Worm (Caenorhabditis elegans) whole organism, early embryonic: ENCODE measurements around the gene noah-2.

ENCODE experiments used
- B0310.2 ChIP-seq: sonication (generic microtip); optimal IDR thresholded peaks from 2 replicates; lab custom pipeline; 2016; ENCODE audit warnings: mild to moderate bottlenecking, missing genetic modification characterization, missing compliant biosample characterization
- F13C5.2 ChIP-seq: sonication (generic microtip); optimal IDR thresholded peaks from 2 replicates; lab custom pipeline; 2017; ENCODE audit warnings: mild to moderate bottlenecking, missing genetic modification characterization, inconsistent platforms, missing compliant biosample characterization
- aly-1 ChIP-seq: sonication (generic microtip); optimal IDR thresholded peaks from 2 replicates; lab custom pipeline; 2016; ENCODE audit warnings: missing genetic modification characterization, missing compliant biosample characterization
- ama-1 ChIP-seq: fragments of 150-350 bp; optimal IDR thresholded peaks from 2 replicates; lab custom pipeline; 2014
- ceh-13 ChIP-seq: fragments of 200-800 bp; sonication (Bioruptor generic); optimal IDR thresholded peaks from 2 replicates; lab custom pipeline; 2018; ENCODE audit warnings: mild to moderate bottlenecking, missing genetic modification characterization, missing compliant biosample characterization
- ceh-36 ChIP-seq: sonication (generic microtip); optimal IDR thresholded peaks from 2 replicates; lab custom pipeline; 2016; ENCODE audit warnings: missing genetic modification characterization, inconsistent platforms, missing compliant biosample characterization
- ets-7 ChIP-seq: sonication (generic microtip); optimal IDR thresholded peaks from 2 replicates; lab custom pipeline; 2016; ENCODE audit warnings: missing genotype, missing genetic modification characterization, missing compliant biosample characterization
- flt-1 ChIP-seq: fragments of 200-800 bp; sonication (Bioruptor generic); IDR thresholded peaks from 2 replicates; pipeline ENCODE4 v1.3.6; 2022; ENCODE audit warnings: missing genetic modification characterization, missing compliant biosample characterization
- hmbx-1 ChIP-seq: sonication (generic microtip); optimal IDR thresholded peaks from 2 replicates; lab custom pipeline; 2016; ENCODE audit warnings: mild to moderate bottlenecking, missing genetic modification characterization, missing compliant biosample characterization
- hmg-4 ChIP-seq: fragments of 200-800 bp; sonication (Bioruptor generic); optimal IDR thresholded peaks from 2 replicates; lab custom pipeline; 2018; ENCODE audit warnings: mild to moderate bottlenecking, missing genetic modification characterization, missing compliant biosample characterization
- hnd-1 ChIP-seq: sonication (generic microtip); optimal IDR thresholded peaks from 2 replicates; lab custom pipeline; 2016; ENCODE audit warnings: missing genetic modification characterization, missing compliant biosample characterization
- pes-1 ChIP-seq: fragments of 200-800 bp; sonication (Bioruptor generic); IDR thresholded peaks from 2 replicates; pipeline ENCODE4 v1.3.6; 2022; ENCODE audit warnings: missing genetic modification reagents, missing genetic modification characterization, missing compliant biosample characterization
- scrt-1 ChIP-seq: fragments of 200-800 bp; sonication (Bioruptor generic); IDR thresholded peaks from 2 replicates; pipeline ENCODE4 v1.3.6; 2022; ENCODE audit warnings: missing genetic modification characterization, missing compliant biosample characterization
- sea-1 ChIP-seq: fragments of 200-800 bp; sonication (Bioruptor generic); conservative IDR thresholded peaks from 2 replicates; pipeline ENCODE4 v1.3.6; 2022; ENCODE audit warnings: missing genetic modification characterization, missing compliant biosample characterization
- tbx-11 ChIP-seq: fragments of 200-800 bp; sonication (Bioruptor generic); IDR thresholded peaks from 2 replicates; pipeline ENCODE4 v1.3.6; 2022; ENCODE audit warnings: missing genetic modification characterization, missing compliant biosample characterization
- tbx-37 ChIP-seq: fragments of 200-800 bp; sonication (Bioruptor generic); conservative IDR thresholded peaks from 2 replicates; pipeline ENCODE4 v1.3.6; 2022; ENCODE audit warnings: missing genetic modification reagents, missing genetic modification characterization, missing compliant biosample characterization
- tra-4 ChIP-seq: sonication (generic microtip); optimal IDR thresholded peaks from 2 replicates; lab custom pipeline; 2017; ENCODE audit warnings: missing genetic modification characterization, missing compliant biosample characterization

noah-2 gene

ce11 chrIV:14104745-14105144 is 13.7 kb downstream of the noah-2 start:
- TF ChIP-seq hmbx-1 (tag; lab: Kevin White, UChicago) (no peak), ceh-36 (no peak), tra-4 (tag; lab: Kevin White, UChicago) (no peak), B0310.2 (tag; lab: Kevin White, UChicago) (no peak), tbx-11 (GFP tag; lab: Robert Waterston, UW) (no peak), hnd-1 (tag; lab: Kevin White, UChicago) (no peak), flt-1 (GFP tag; lab: Robert Waterston, UW) (no peak), aly-1 (tag; lab: Kevin White, UChicago) (no peak), tbx-37 (GFP tag; lab: Robert Waterston, UW) (no peak), ama-1 (lab: Kevin White, UChicago) (no peak), F13C5.2 (no peak), pes-1 (GFP tag; lab: Robert Waterston, UW) (no peak), ets-7 (tag; lab: Kevin White, UChicago) (no peak), ceh-13 (GFP tag; lab: Kevin White, UChicago) (no peak), hmg-4 (GFP tag; lab: Kevin White, UChicago) (no peak)

- TF ChIP-seq ets-7 (tag; lab: Kevin White, UChicago) (no peak), tbx-11 (GFP tag; lab: Robert Waterston, UW) (no peak), sea-1 (GFP tag; lab: Robert Waterston, UW) (no peak), tbx-37 (GFP tag; lab: Robert Waterston, UW) (no peak), ceh-13 (GFP tag; lab: Kevin White, UChicago) (no peak), tra-4 (tag; lab: Kevin White, UChicago) (no peak), scrt-1 (GFP tag; lab: Robert Waterston, UW) (no peak), ama-1 (lab: Kevin White, UChicago) (no peak), hmg-4 (GFP tag; lab: Kevin White, UChicago) (no peak), hnd-1 (tag; lab: Kevin White, UChicago) (no peak), hmbx-1 (tag; lab: Kevin White, UChicago) (no peak), pes-1 (GFP tag; lab: Robert Waterston, UW) (no peak), B0310.2 (tag; lab: Kevin White, UChicago) (no peak)
These were observed 15.2 kb downstream of the noah-2 start, which contains the start of gene ins-34 for ce11 chrIV:14106274-14106673. Gene ins-34 (plus strand): TSS chrIV:14106574.

ce11 chrIV:14107647-14108046 is 16.6 kb downstream of the noah-2 start:
- no peak for TF ChIP-seq F13C5.2
- no peak for TF ChIP-seq hmbx-1 (tag; lab: Kevin White, UChicago)
- no peak for TF ChIP-seq ets-7 (tag; lab: Kevin White, UChicago)
- no peak for TF ChIP-seq tbx-11 (GFP tag; lab: Robert Waterston, UW)
- TF ChIP-seq scrt-1 (GFP tag; lab: Robert Waterston, UW), result no peak
- no peak for TF ChIP-seq hnd-1 (tag; lab: Kevin White, UChicago)
- TF ChIP-seq pes-1 (GFP tag; lab: Robert Waterston, UW), result no peak
- no peak for TF ChIP-seq aly-1 (tag; lab: Kevin White, UChicago)

- no peak for TF ChIP-seq ceh-13 (GFP tag; lab: Kevin White, UChicago)
- no peak for TF ChIP-seq tbx-37 (GFP tag; lab: Robert Waterston, UW)
- TF ChIP-seq ceh-36, result no peak
- TF ChIP-seq hmbx-1 (tag; lab: Kevin White, UChicago), result no peak
- TF ChIP-seq sea-1 (GFP tag; lab: Robert Waterston, UW), result no peak
- TF ChIP-seq ets-7 (tag; lab: Kevin White, UChicago), result no peak
- TF ChIP-seq aly-1 (tag; lab: Kevin White, UChicago), result no peak
- TF ChIP-seq ama-1 (lab: Kevin White, UChicago), result no peak
- TF ChIP-seq pes-1 (GFP tag; lab: Robert Waterston, UW), result no peak
- no peak for TF ChIP-seq tra-4 (tag; lab: Kevin White, UChicago)
- no peak for TF ChIP-seq hnd-1 (tag; lab: Kevin White, UChicago)
- TF ChIP-seq hmg-4 (GFP tag; lab: Kevin White, UChicago), result no peak
- TF ChIP-seq B0310.2 (tag; lab: Kevin White, UChicago), result no peak
- no peak for TF ChIP-seq scrt-1 (GFP tag; lab: Robert Waterston, UW)
These were observed 22.6 kb downstream of the noah-2 start for ce11 chrIV:14113621-14114020.

- no peak for TF ChIP-seq ama-1 (lab: Kevin White, UChicago)
- TF ChIP-seq hnd-1 (tag; lab: Kevin White, UChicago), result no peak
- TF ChIP-seq tbx-37 (GFP tag; lab: Robert Waterston, UW), result no peak
- no peak for TF ChIP-seq pes-1 (GFP tag; lab: Robert Waterston, UW)
- no peak for TF ChIP-seq flt-1 (GFP tag; lab: Robert Waterston, UW)
- no peak for TF ChIP-seq tra-4 (tag; lab: Kevin White, UChicago)
- TF ChIP-seq scrt-1 (GFP tag; lab: Robert Waterston, UW), result no peak
- TF ChIP-seq ceh-13 (GFP tag; lab: Kevin White, UChicago), result no peak
- no peak for TF ChIP-seq F13C5.2
- no peak for TF ChIP-seq aly-1 (tag; lab: Kevin White, UChicago)
- no peak for TF ChIP-seq hmbx-1 (tag; lab: Kevin White, UChicago)
- no peak for TF ChIP-seq B0310.2 (tag; lab: Kevin White, UChicago)
- TF ChIP-seq sea-1 (GFP tag; lab: Robert Waterston, UW), result no peak
- TF ChIP-seq hmg-4 (GFP tag; lab: Kevin White, UChicago), result no peak
- TF ChIP-seq ceh-36, result no peak
These were observed 23.3 kb downstream of the noah-2 start for ce11 chrIV:14114357-14114756.

ce11 chrIV:14115045-14115444 is 24.0 kb downstream of the noah-2 start:
- TF ChIP-seq tbx-11 (GFP tag; lab: Robert Waterston, UW) (no peak), ceh-13 (GFP tag; lab: Kevin White, UChicago) (no peak), aly-1 (tag; lab: Kevin White, UChicago) (no peak), sea-1 (GFP tag; lab: Robert Waterston, UW) (no peak), ama-1 (lab: Kevin White, UChicago) (no peak), hnd-1 (tag; lab: Kevin White, UChicago) (no peak), tra-4 (tag; lab: Kevin White, UChicago) (no peak), flt-1 (GFP tag; lab: Robert Waterston, UW) (no peak), ceh-36 (no peak), ets-7 (tag; lab: Kevin White, UChicago) (no peak), hmbx-1 (tag; lab: Kevin White, UChicago) (no peak), tbx-37 (GFP tag; lab: Robert Waterston, UW) (no peak), B0310.2 (tag; lab: Kevin White, UChicago) (no peak), scrt-1 (GFP tag; lab: Robert Waterston, UW) (no peak), hmg-4 (GFP tag; lab: Kevin White, UChicago) (no peak), F13C5.2 (no peak), pes-1 (GFP tag; lab: Robert Waterston, UW) (no peak)
